Fruit fly (Drosophila melanogaster) whole organism, wandering third instar larva: Measurements from ENCODE around the gene Irk3.

ENCODE experiments used
- Abd-B ChIP-seq: fragments of >200 bp; optimal IDR thresholded peaks from 2 replicates; lab custom pipeline; 2017; ENCODE audit warnings: missing biosample characterization, missing genetic modification characterization
- CG32264 ChIP-seq: fragments of 200-800 bp; sonication (Bioruptor generic); optimal IDR thresholded peaks from 2 replicates; lab custom pipeline; 2016; ENCODE audit warnings: missing biosample characterization, missing genetic modification characterization
- CG9705 ChIP-seq: fragments of 200-800 bp; sonication (Bioruptor generic); optimal IDR thresholded peaks from 2 replicates; lab custom pipeline; 2018; ENCODE audit warnings: missing biosample characterization, mild to moderate bottlenecking, missing genetic modification characterization
- CrebA ChIP-seq: fragments of 200-800 bp; sonication (Bioruptor generic); optimal IDR thresholded peaks from 2 replicates; lab custom pipeline; 2016; ENCODE audit warnings: missing biosample characterization, mild to moderate bottlenecking, missing genetic modification characterization, borderline replicate concordance
- Dfd ChIP-seq: fragments of >200 bp; optimal IDR thresholded peaks from 2 replicates; lab custom pipeline; 2017; ENCODE audit warnings: missing biosample characterization, missing genetic modification characterization
- Dif ChIP-seq: fragments of 200-275, 200-300 bp; sonication (Bioruptor generic); optimal IDR thresholded peaks from 2 replicates; lab custom pipeline; 2018; ENCODE audit warnings: missing biosample characterization, missing genetic modification characterization; ENCODE audit not compliant: partially characterized antibody
- GATAd ChIP-seq: sonication (Bioruptor generic); optimal IDR thresholded peaks from 2 replicates; lab custom pipeline; 2016; ENCODE audit warnings: missing biosample characterization, missing genetic modification characterization
- HLH106 ChIP-seq: fragments of 200-800 bp; optimal IDR thresholded peaks from 3 replicates; lab custom pipeline; 2019; ENCODE audit warnings: missing biosample characterization, mild to moderate bottlenecking, missing genetic modification characterization, moderate library complexity
- Hnf4 ChIP-seq: fragments of 200-800 bp; sonication (Bioruptor generic); optimal IDR thresholded peaks from 2 replicates; lab custom pipeline; 2016; ENCODE audit warnings: missing biosample characterization, mild to moderate bottlenecking, missing genetic modification characterization
- Hr78 ChIP-seq: fragments of >200 bp; optimal IDR thresholded peaks from 2 replicates; lab custom pipeline; 2017; ENCODE audit warnings: missing biosample characterization, missing genetic modification characterization
- Hr83 ChIP-seq: fragments of 200-300 bp; sonication (Bioruptor generic); optimal IDR thresholded peaks from 2 replicates; lab custom pipeline; 2016; ENCODE audit warnings: missing biosample characterization, mild to moderate bottlenecking, missing genetic modification characterization, moderate library complexity; ENCODE audit not compliant: poor library complexity, severe bottlenecking
- Jra ChIP-seq: sonication (Bioruptor generic); optimal IDR thresholded peaks from 2 replicates; lab custom pipeline; 2016; ENCODE audit warnings: missing biosample characterization, missing genetic modification characterization
- Mio ChIP-seq: sonication (Bioruptor generic); optimal IDR thresholded peaks from 2 replicates; lab custom pipeline; 2016; ENCODE audit warnings: missing biosample characterization, missing genetic modification characterization
- N ChIP-seq: fragments of >200 bp; optimal IDR thresholded peaks from 2 replicates; lab custom pipeline; 2018; ENCODE audit warnings: missing biosample characterization, missing external identifiers, missing genetic modification characterization
- Rel ChIP-seq, 2 experiments: fragments of 200-800 bp; sonication (Bioruptor generic) in 1 of 2; optimal IDR thresholded peaks; 2 replicates in 1 of 2; 3 replicates in 1 of 2; lab custom pipeline; 2016 to 2019; ENCODE audit warnings: mild to moderate bottlenecking in 2 of 2, missing biosample characterization in 2 of 2, missing genetic modification characterization in 2 of 2, moderate library complexity in 1 of 2
- Sp1 ChIP-seq: fragments of 200-800 bp; sonication (Bioruptor generic); optimal IDR thresholded peaks from 3 replicates; lab custom pipeline; 2019; ENCODE audit warnings: missing biosample characterization, mild to moderate bottlenecking, missing genetic modification characterization, moderate library complexity
- Vsx2 ChIP-seq: fragments of 200-300, 225-300 bp; sonication (Bioruptor generic); optimal IDR thresholded peaks from 2 replicates; lab custom pipeline; 2018; ENCODE audit warnings: missing biosample characterization, missing genetic modification characterization; ENCODE audit not compliant: partially characterized antibody
- brk ChIP-seq: fragments of 200-800 bp; sonication (Bioruptor generic); optimal IDR thresholded peaks from 2 replicates; lab custom pipeline; 2016; ENCODE audit warnings: missing biosample characterization, mild to moderate bottlenecking, missing genetic modification characterization
- dl ChIP-seq, 2 experiments: fragments of 175-275, 200-275 bp in 1 of 2; fragments of 200-275 bp in 1 of 2; sonication (Bioruptor generic); optimal IDR thresholded peaks; lab custom pipeline; 2018; ENCODE audit warnings: mild to moderate bottlenecking in 2 of 2, missing biosample characterization in 2 of 2, missing genetic modification characterization in 2 of 2, moderate library complexity in 2 of 2; ENCODE audit not compliant: partially characterized antibody in 2 of 2, insufficient read depth in 1 of 2
- dmrt93B ChIP-seq: fragments of 200-800 bp; sonication (Bioruptor generic); optimal IDR thresholded peaks from 2 replicates; lab custom pipeline; 2018; ENCODE audit warnings: missing biosample characterization, mild to moderate bottlenecking, missing genetic modification characterization
- dsf ChIP-seq: sonication (Bioruptor generic); optimal IDR thresholded peaks from 2 replicates; lab custom pipeline; 2016; ENCODE audit warnings: missing biosample characterization, missing genetic modification characterization, borderline replicate concordance
- ey ChIP-seq: fragments of 200-800 bp; sonication (Bioruptor generic); optimal IDR thresholded peaks from 2 replicates; lab custom pipeline; 2016; ENCODE audit warnings: missing biosample characterization, missing genetic modification characterization
- foxo ChIP-seq, 2 experiments: fragments of 200-800 bp; sonication (Bioruptor generic); optimal IDR thresholded peaks; 2 replicates in 1 of 2; 3 replicates in 1 of 2; lab custom pipeline; 2016 to 2017; ENCODE audit warnings: missing biosample characterization in 2 of 2, missing genetic modification characterization in 2 of 2
- fru ChIP-seq: fragments of 200-800 bp; sonication (Bioruptor generic); optimal IDR thresholded peaks from 3 replicates; lab custom pipeline; 2016; ENCODE audit warnings: missing biosample characterization, mild to moderate bottlenecking, missing genetic modification characterization
- lola ChIP-seq: fragments of >200 bp; optimal IDR thresholded peaks from 2 replicates; lab custom pipeline; 2017; ENCODE audit warnings: missing biosample characterization, missing genetic modification characterization
- rgr ChIP-seq: fragments of 200-800 bp; sonication (Bioruptor generic); optimal IDR thresholded peaks from 3 replicates; lab custom pipeline; 2016; ENCODE audit warnings: missing biosample characterization, mild to moderate bottlenecking, missing genetic modification characterization
- sage ChIP-seq: fragments of 200-800 bp; sonication (Bioruptor generic); optimal IDR thresholded peaks from 2 replicates; lab custom pipeline; 2016; ENCODE audit warnings: missing biosample characterization, mild to moderate bottlenecking, missing genetic modification characterization
- sv ChIP-seq: fragments of 200-800 bp; sonication (Bioruptor generic); optimal IDR thresholded peaks from 3 replicates; lab custom pipeline; 2016; ENCODE audit warnings: missing biosample characterization, missing genetic modification characterization
- tai ChIP-seq: sonication (Bioruptor generic); optimal IDR thresholded peaks from 2 replicates; lab custom pipeline; 2016; ENCODE audit warnings: missing biosample characterization, missing genetic modification characterization
- usp ChIP-seq: fragments of >200 bp; optimal IDR thresholded peaks from 2 replicates; lab custom pipeline; 2017; ENCODE audit warnings: missing biosample characterization, missing genetic modification characterization

The Irk3 gene

dm6 chr2L:18746694-18747093, 33.1 kb upstream of the Irk3 start:
- no peak for TF ChIP-seq brk
- no peak for TF ChIP-seq dsf (GFP tag; lab: Kevin White, UChicago)
- TF ChIP-seq ey (GFP tag; lab: Kevin White, UChicago): no peak
- TF ChIP-seq foxo (GFP tag; optimal IDR thresholded peaks at IDR 0.05; lab: Kevin White, UChicago): no peak
- TF ChIP-seq sage (GFP tag; lab: Kevin White, UChicago): no peak
- no peak for TF ChIP-seq lola (GFP tag; lab: Kevin White, UChicago)
- TF ChIP-seq dmrt93B (GFP tag; lab: Kevin White, UChicago): no peak
- no peak for TF ChIP-seq Hnf4 (GFP tag; lab: Kevin White, UChicago)
- no peak for TF ChIP-seq fru (GFP tag; lab: Kevin White, UChicago)
- no peak for TF ChIP-seq Jra
- no peak for TF ChIP-seq CrebA (GFP tag; lab: Kevin White, UChicago)
- no peak for TF ChIP-seq dl (GFP tag; optimal IDR thresholded peaks at IDR 0.05; lab: Kevin White, UChicago; ENCODE audit: insufficient read depth in 1 of 2, partially characterized antibody in 2 of 2)
- no peak for TF ChIP-seq N (GFP tag; lab: Kevin White, UChicago)
- no peak for TF ChIP-seq CG32264 (GFP tag; lab: Kevin White, UChicago)
- TF ChIP-seq Vsx2: no peak
- no peak for TF ChIP-seq CG9705 (GFP tag; lab: Kevin White, UChicago)
- no peak for TF ChIP-seq Hr83 (GFP tag; lab: Kevin White, UChicago)
- no peak for TF ChIP-seq Mio (GFP tag; lab: Kevin White, UChicago)
- no peak for TF ChIP-seq Rel (GFP tag; optimal IDR thresholded peaks at IDR 0.05; lab: Kevin White, UChicago)
- TF ChIP-seq Rel (tag; optimal IDR thresholded peaks at IDR 0.05; lab: Kevin White, UChicago): no peak
- TF ChIP-seq HLH106 (tag; lab: Kevin White, UChicago): no peak

dm6 chr2L:18745454-18745853, 31.9 kb upstream of the Irk3 start:
- TF ChIP-seq Dfd (GFP tag; lab: Kevin White, UChicago): peak; percentile 62
- no peak for TF ChIP-seq Dif (GFP tag; lab: Kevin White, UChicago)

dm6 chr2L:18743896-18744295, 30.3 kb upstream of the Irk3 start:
- no peak for TF ChIP-seq sage (GFP tag; lab: Kevin White, UChicago)
- no peak for TF ChIP-seq tai (GFP tag; lab: Kevin White, UChicago)
- TF ChIP-seq Hr83 (GFP tag; lab: Kevin White, UChicago): no peak
- TF ChIP-seq sv: no peak
- no peak for TF ChIP-seq N (GFP tag; lab: Kevin White, UChicago)
- TF ChIP-seq Hr78: no peak
- TF ChIP-seq CG9705 (GFP tag; lab: Kevin White, UChicago): no peak
- TF ChIP-seq Abd-B (GFP tag; lab: Kevin White, UChicago): no peak
- TF ChIP-seq Sp1: no peak
- no peak for TF ChIP-seq dmrt93B (GFP tag; lab: Kevin White, UChicago)
- TF ChIP-seq Jra: no peak
- no peak for TF ChIP-seq Dfd (GFP tag; lab: Kevin White, UChicago)
- no peak for TF ChIP-seq Dif (GFP tag; lab: Kevin White, UChicago)

- TF ChIP-seq CG9705 (GFP tag; lab: Kevin White, UChicago) (no peak), ey (GFP tag; lab: Kevin White, UChicago) (no peak), usp (GFP tag; lab: Kevin White, UChicago) (no peak), dsf (GFP tag; lab: Kevin White, UChicago) (no peak), CrebA (GFP tag; lab: Kevin White, UChicago) (no peak), Vsx2 (no peak), Hr78 (no peak), rgr (GFP tag; lab: Kevin White, UChicago) (no peak), GATAd (GFP tag; lab: Kevin White, UChicago) (no peak), HLH106 (tag; lab: Kevin White, UChicago) (no peak)
Observed at dm6 chr2L:18742710-18743109, 29.2 kb upstream of the Irk3 start.

- TF ChIP-seq brk: no peak
- TF ChIP-seq, all 38 proteins: peak for 0
Observed at dm6 chr2L:18740010-18740409, 26.5 kb upstream of the Irk3 start, which contains the start of the genes CG42752 and CG15167. CG42752 (minus strand) TSS chr2L:18740110. CG15167 (plus strand) TSS chr2L:18740358.
